Worm (Caenorhabditis elegans) whole organism, late embryonic: ENCODE data around the gene F53F4.15.

Source experiments
- C38D4.7 ChIP-seq: fragments of 200-800 bp; sonication (Bioruptor generic); optimal IDR thresholded peaks from 2 replicates; lab custom pipeline; 2018; ENCODE audit warnings: mild to moderate bottlenecking, missing genetic modification characterization, moderate library complexity, missing compliant biosample characterization
- K09A11.1 ChIP-seq: sonication (generic microtip); optimal IDR thresholded peaks from 2 replicates; lab custom pipeline; 2017; ENCODE audit warnings: antibody characterized with exemption, mild to moderate bottlenecking, missing genetic modification characterization, missing compliant biosample characterization; ENCODE audit not compliant: insufficient read depth
- T23F11.4 ChIP-seq: fragments of 200-800 bp; sonication (Bioruptor generic); optimal IDR thresholded peaks from 2 replicates; lab custom pipeline; 2018; ENCODE audit warnings: mild to moderate bottlenecking, missing genetic modification characterization, missing compliant biosample characterization
- Y22D7AL.16 ChIP-seq: sonication (generic microtip); optimal IDR thresholded peaks from 2 replicates; lab custom pipeline; 2016; ENCODE audit warnings: missing genetic modification characterization, missing compliant biosample characterization
- ceh-14 ChIP-seq: sonication (generic microtip); optimal IDR thresholded peaks from 2 replicates; lab custom pipeline; 2016; ENCODE audit warnings: missing genotype, missing genetic modification characterization, missing compliant biosample characterization
- ceh-19 ChIP-seq: fragments of 200-800 bp; sonication (Bioruptor generic); optimal IDR thresholded peaks from 2 replicates; lab custom pipeline; 2018; ENCODE audit warnings: mild to moderate bottlenecking, missing genetic modification characterization, missing compliant biosample characterization
- ceh-2 ChIP-seq: sonication (generic microtip); optimal IDR thresholded peaks from 2 replicates; lab custom pipeline; 2016; ENCODE audit warnings: missing genotype, missing genetic modification characterization, missing compliant biosample characterization
- ceh-24 ChIP-seq: sonication (generic microtip); optimal IDR thresholded peaks from 2 replicates; lab custom pipeline; 2016; ENCODE audit warnings: mild to moderate bottlenecking, missing genetic modification characterization, missing compliant biosample characterization
- ceh-31 ChIP-seq: sonication (generic microtip); optimal IDR thresholded peaks from 2 replicates; lab custom pipeline; 2016; ENCODE audit warnings: missing genetic modification characterization, missing compliant biosample characterization
- ceh-34 ChIP-seq: sonication (generic microtip); optimal IDR thresholded peaks from 2 replicates; lab custom pipeline; 2016; ENCODE audit warnings: mild to moderate bottlenecking, missing genetic modification characterization, missing compliant biosample characterization
- ceh-45 ChIP-seq: fragments of 200-800 bp; sonication (Bioruptor generic); IDR thresholded peaks from 2 replicates; pipeline ENCODE4 v1.3.6; 2022; ENCODE audit warnings: missing genetic modification reagents, missing genetic modification characterization, missing compliant biosample characterization
- ceh-48 ChIP-seq: sonication (generic microtip); optimal IDR thresholded peaks from 2 replicates; lab custom pipeline; 2016; ENCODE audit warnings: missing genetic modification characterization, inconsistent platforms, missing compliant biosample characterization
- ceh-6 ChIP-seq: fragments of 200-800 bp; sonication (Bioruptor generic); optimal IDR thresholded peaks from 2 replicates; lab custom pipeline; 2018; ENCODE audit warnings: mild to moderate bottlenecking, missing genetic modification characterization, missing compliant biosample characterization
- che-1 ChIP-seq: sonication (generic microtip); optimal IDR thresholded peaks from 2 replicates; lab custom pipeline; 2016; ENCODE audit warnings: mild to moderate bottlenecking, missing genetic modification characterization, missing compliant biosample characterization
- dmd-4 ChIP-seq: sonication (generic microtip); optimal IDR thresholded peaks from 2 replicates; lab custom pipeline; 2016; ENCODE audit warnings: borderline replicate concordance, missing genetic modification characterization, missing compliant biosample characterization
- dve-1 ChIP-seq: sonication (generic microtip); optimal IDR thresholded peaks from 2 replicates; lab custom pipeline; 2017; ENCODE audit warnings: antibody characterized with exemption, mild to moderate bottlenecking, missing genetic modification characterization, missing compliant biosample characterization
- ets-4 ChIP-seq: sonication (generic microtip); optimal IDR thresholded peaks from 2 replicates; lab custom pipeline; 2016; ENCODE audit warnings: missing genetic modification characterization, missing compliant biosample characterization
- eyg-1 ChIP-seq: sonication (generic microtip); optimal IDR thresholded peaks from 2 replicates; lab custom pipeline; 2016; ENCODE audit warnings: missing genotype, missing genetic modification characterization, missing compliant biosample characterization
- gmeb-2 ChIP-seq: sonication (generic microtip); optimal IDR thresholded peaks from 2 replicates; lab custom pipeline; 2016; ENCODE audit warnings: missing genetic modification characterization, inconsistent platforms, missing compliant biosample characterization
- hlh-30 ChIP-seq: sonication (generic microtip); optimal IDR thresholded peaks from 2 replicates; lab custom pipeline; 2017; ENCODE audit warnings: antibody characterized with exemption, missing genetic modification characterization, missing compliant biosample characterization; ENCODE audit not compliant: insufficient read depth
- hlh-6 ChIP-seq: sonication (generic microtip); optimal IDR thresholded peaks from 2 replicates; lab custom pipeline; 2016; ENCODE audit warnings: missing genotype, missing genetic modification characterization, missing compliant biosample characterization
- hlh-8 ChIP-seq: sonication (generic microtip); optimal IDR thresholded peaks from 2 replicates; lab custom pipeline; 2016; ENCODE audit warnings: missing genotype, missing genetic modification characterization, missing compliant biosample characterization
- lim-6 ChIP-seq: sonication (generic microtip); optimal IDR thresholded peaks from 2 replicates; lab custom pipeline; 2016; ENCODE audit warnings: missing genetic modification characterization, missing compliant biosample characterization
- mec-3 ChIP-seq: sonication (generic microtip); optimal IDR thresholded peaks from 2 replicates; lab custom pipeline; 2016; ENCODE audit warnings: borderline replicate concordance, missing genetic modification characterization, missing compliant biosample characterization
- nfya-1 ChIP-seq: sonication (generic microtip); optimal IDR thresholded peaks from 2 replicates; lab custom pipeline; 2017; ENCODE audit warnings: missing genetic modification characterization, mild to moderate bottlenecking, missing compliant biosample characterization, antibody characterized with exemption, moderate library complexity
- nhr-11 ChIP-seq: fragments of 150-350 bp; optimal IDR thresholded peaks from 2 replicates; lab custom pipeline; 2014; ENCODE audit warnings: missing biosample characterization, missing genetic modification characterization
- odd-2 ChIP-seq: sonication (generic microtip); optimal IDR thresholded peaks from 2 replicates; lab custom pipeline; 2017; ENCODE audit warnings: antibody characterized with exemption, mild to moderate bottlenecking, missing genetic modification characterization, missing compliant biosample characterization
- pag-3 ChIP-seq: sonication (generic microtip); optimal IDR thresholded peaks from 2 replicates; lab custom pipeline; 2016; ENCODE audit warnings: missing compliant biosample characterization, missing genetic modification characterization, borderline replicate concordance
- pat-9 ChIP-seq: fragments of 200-800 bp; sonication (Bioruptor generic); optimal IDR thresholded peaks from 2 replicates; lab custom pipeline; 2018; ENCODE audit warnings: mild to moderate bottlenecking, missing genetic modification characterization, moderate library complexity, missing compliant biosample characterization
- pax-1 ChIP-seq: fragments of 150-350 bp; optimal IDR thresholded peaks from 2 replicates; lab custom pipeline; 2014; ENCODE audit warnings: missing biosample characterization, missing genetic modification characterization
- pha-2 ChIP-seq: sonication (generic microtip); optimal IDR thresholded peaks from 2 replicates; lab custom pipeline; 2017; ENCODE audit warnings: mild to moderate bottlenecking, missing genetic modification characterization, missing compliant biosample characterization
- pha-4 ChIP-seq: fragments of 150-350 bp; optimal IDR thresholded peaks from 2 replicates; lab custom pipeline; 2018; ENCODE audit warnings: missing biosample characterization, missing genetic modification reagents, missing genetic modification characterization
- pros-1 ChIP-seq: fragments of 150-350 bp; optimal IDR thresholded peaks from 2 replicates; lab custom pipeline; 2014; ENCODE audit warnings: missing biosample characterization, missing genetic modification reagents, missing genetic modification characterization
- tbx-2 ChIP-seq: sonication (generic microtip); optimal IDR thresholded peaks from 2 replicates; lab custom pipeline; 2016; ENCODE audit warnings: missing genetic modification characterization, missing compliant biosample characterization
- unc-55 ChIP-seq: sonication (generic microtip); optimal IDR thresholded peaks from 2 replicates; lab custom pipeline; 2017; ENCODE audit warnings: missing biosample characterization, missing genetic modification reagents, missing genetic modification characterization
- ztf-16 ChIP-seq: sonication (generic microtip); optimal IDR thresholded peaks from 2 replicates; lab custom pipeline; 2017; ENCODE audit warnings: missing genetic modification characterization, missing compliant biosample characterization

Gene F53F4.15

DNA sequence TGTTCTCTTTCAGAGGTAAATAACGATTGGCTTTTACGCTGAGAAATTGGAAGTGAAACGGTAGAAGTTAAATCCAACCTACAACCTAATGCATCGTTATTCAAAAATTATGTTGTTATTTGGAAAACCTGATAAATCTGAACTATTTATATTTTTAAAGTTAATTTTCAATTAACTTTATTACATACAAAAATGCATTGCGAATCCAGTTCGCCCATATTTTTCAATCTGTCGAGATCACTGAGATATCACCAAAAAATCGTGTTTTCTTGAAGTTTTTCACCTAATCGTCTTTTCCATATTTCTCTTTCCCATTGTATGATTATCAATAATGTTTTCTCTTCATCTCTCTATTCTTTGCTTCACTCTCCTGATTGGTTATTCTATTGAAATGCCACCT lies at the start of gene F53F4.15:
TSS of gene F53F4.15 (plus strand) at position 301 of the 400 bp plus-strand sequence.
- TF ChIP-seq ceh-34 (tag; lab: Kevin White, UChicago) (no peak), nhr-11 (tag; lab: Kevin White, UChicago) (no peak), unc-55 (GFP tag; lab: Kevin White, UChicago) (no peak), ceh-45 (GFP tag; lab: Robert Waterston, UW) (no peak), ztf-16 (no peak), tbx-2 (no peak), ceh-48 (tag; lab: Kevin White, UChicago) (no peak)

- TF ChIP-seq hlh-6 (tag; lab: Kevin White, UChicago) (no peak), ceh-48 (tag; lab: Kevin White, UChicago) (peak; percentile 1), nfya-1 (tag; lab: Kevin White, UChicago) (no peak), ets-4 (no peak), dve-1 (tag; lab: Kevin White, UChicago) (no peak), che-1 (tag; lab: Kevin White, UChicago) (no peak), hlh-30 (tag; lab: Kevin White, UChicago) (no peak)
Observed at ce11 chrV:13571714-13572258, 49.0 kb upstream of the F53F4.15 start, which contains the start of gene C50B8.4. C50B8.4 (plus strand) TSS chrV:13572012.

ce11 chrV:13575866-13576265 lies 44.9 kb upstream of the F53F4.15 start:
- no peak for TF ChIP-seq che-1 (tag; lab: Kevin White, UChicago)
- peak; percentile 67 for TF ChIP-seq ceh-34 (tag; lab: Kevin White, UChicago)
- TF ChIP-seq pros-1: no peak
- peak; percentile 13 for TF ChIP-seq tbx-2
- TF ChIP-seq pha-2 (tag; lab: Kevin White, UChicago): peak; percentile 36
- peak; percentile 70 for TF ChIP-seq ceh-19
- TF ChIP-seq, all 69 proteins: peak for 4

ce11 chrV:13576828-13577227 lies 43.9 kb upstream of the F53F4.15 start:
- TF ChIP-seq ceh-45 (GFP tag; lab: Robert Waterston, UW) (no peak), dve-1 (tag; lab: Kevin White, UChicago) (no peak), ceh-14 (tag; lab: Kevin White, UChicago) (no peak), unc-55 (GFP tag; lab: Kevin White, UChicago) (no peak), mec-3 (tag; lab: Kevin White, UChicago) (no peak), dmd-4 (tag; lab: Kevin White, UChicago) (no peak), pha-4 (tag; lab: Kevin White, UChicago) (no peak), gmeb-2 (tag; lab: Kevin White, UChicago) (no peak), pag-3 (tag; lab: Kevin White, UChicago) (no peak), ceh-24 (no peak), pat-9 (no peak), ceh-31 (no peak), hlh-6 (tag; lab: Kevin White, UChicago) (no peak), ceh-6 (GFP tag; lab: Kevin White, UChicago) (no peak), K09A11.1 (tag; lab: Kevin White, UChicago) (no peak), C38D4.7 (GFP tag; lab: Kevin White, UChicago) (no peak), hlh-30 (tag; lab: Kevin White, UChicago) (no peak), eyg-1 (tag; lab: Kevin White, UChicago) (no peak), odd-2 (tag; lab: Kevin White, UChicago) (no peak), T23F11.4 (no peak)

DNA sequence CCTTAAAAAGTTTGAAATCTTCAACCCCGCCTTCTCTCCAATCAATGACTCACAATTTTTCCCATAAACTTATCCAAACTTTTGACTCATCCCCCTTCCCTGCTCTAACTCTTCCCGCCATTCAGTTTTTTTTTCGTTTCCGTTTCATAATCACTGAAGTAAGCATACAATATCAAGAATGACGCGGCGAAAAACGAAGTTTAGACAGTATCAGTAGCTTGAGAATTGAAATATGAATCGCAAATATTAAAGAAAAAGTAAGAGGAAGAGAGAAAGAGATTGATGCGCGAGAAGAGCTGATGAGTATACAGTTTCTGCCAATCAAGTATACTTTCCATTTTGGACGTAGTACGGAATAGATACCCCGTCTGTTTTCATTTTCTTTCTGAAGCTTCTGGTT lies 43.3 kb upstream of the F53F4.15 start:
- TF ChIP-seq ceh-19 (no peak), hlh-6 (tag; lab: Kevin White, UChicago) (no peak), ceh-14 (tag; lab: Kevin White, UChicago) (no peak), lim-6 (tag; lab: Kevin White, UChicago) (no peak), pha-4 (tag; lab: Kevin White, UChicago) (no peak), nfya-1 (tag; lab: Kevin White, UChicago) (no peak), ceh-2 (tag; lab: Kevin White, UChicago) (no peak), hlh-8 (no peak), tbx-2 (no peak), pax-1 (tag; lab: Kevin White, UChicago) (no peak), Y22D7AL.16 (no peak)
